Fruit fly (Drosophila melanogaster): ENCODE measurements around the gene alphaCOP.

DNA sequence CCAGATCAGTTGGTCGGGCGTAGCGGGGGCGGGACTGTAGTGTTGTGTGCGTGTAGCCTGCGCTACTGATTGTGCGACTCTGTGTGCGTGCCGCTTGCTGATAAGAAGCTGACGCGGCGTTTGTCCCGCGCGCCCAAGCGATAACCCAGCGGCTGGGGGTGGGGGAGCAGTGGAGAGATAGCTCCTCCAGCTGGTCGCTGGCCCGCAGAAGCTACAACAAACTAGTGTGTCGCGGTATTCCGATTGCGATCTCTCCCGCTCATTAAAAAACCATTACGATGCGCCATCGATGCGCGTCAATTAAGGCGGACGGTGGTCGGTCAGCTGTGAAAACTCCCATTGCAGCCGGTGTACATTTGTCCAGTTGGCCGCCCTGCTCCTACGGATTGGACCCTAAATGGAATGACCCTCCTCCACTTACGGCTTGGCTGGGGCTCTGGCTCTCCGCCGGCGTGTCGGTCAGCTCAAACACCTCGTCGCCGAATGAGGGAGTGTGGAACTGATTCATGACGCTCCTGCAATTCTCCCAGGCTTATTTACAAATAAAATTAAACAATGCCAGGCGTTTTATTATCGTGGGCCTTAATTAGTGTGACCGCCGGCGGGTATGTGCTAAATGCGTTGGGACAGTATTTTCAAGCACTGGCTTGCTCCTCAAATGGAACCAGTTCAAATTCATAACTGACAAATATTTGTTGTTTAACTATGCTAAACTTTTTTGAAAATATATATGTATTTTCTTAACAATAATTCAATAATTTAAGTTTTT, 42.8 kb downstream of the alphaCOP start, which contains the start of gene CG12104:
- TF ChIP-seq CG8478 (optimal IDR thresholded peaks at IDR 0.05) (no peak), CTCF (optimal IDR thresholded peaks at IDR 0.05) (no peak)

Data from S2 (cell line).